Worm (Caenorhabditis elegans): ENCODE data around the gene F35C11.7.

- TF ChIP-seq ztf-4 (tag; optimal IDR thresholded peaks at IDR 0.05): no peak
- TF ChIP-seq aly-2 (tag; optimal IDR thresholded peaks at IDR 0.05): no peak
- TF ChIP-seq mdl-1 (tag; optimal IDR thresholded peaks at IDR 0.05): no peak
- TF ChIP-seq ztf-11 (tag; optimal IDR thresholded peaks at IDR 0.05): no peak
- TF ChIP-seq gmeb-1 (tag; optimal IDR thresholded peaks at IDR 0.05): no peak
These were observed 10.4 kb downstream of the F35C11.7 start for ce11 chrII:8266559-8266958.

Measured in whole organism, L2 larva.